Worm (Caenorhabditis elegans) whole organism, L4/young adult: ENCODE results near the gene C52B9.4.

ENCODE experiments used
- W03F9.2 ChIP-seq: fragments of 150-350 bp; optimal IDR thresholded peaks from 2 replicates; lab custom pipeline; 2014; ENCODE audit warnings: missing biosample characterization, missing genetic modification characterization
- dao-5 ChIP-seq: sonication (generic microtip); optimal IDR thresholded peaks from 2 replicates; lab custom pipeline; 2016; ENCODE audit warnings: missing genotype, missing genetic modification characterization, moderate library complexity, missing compliant biosample characterization
- him-1 ChIP-seq: sonication (generic microtip); optimal IDR thresholded peaks from 2 replicates; lab custom pipeline; 2016; ENCODE audit warnings: missing genotype, missing genetic modification reagents, missing genetic modification characterization, missing compliant biosample characterization

- TF ChIP-seq W03F9.2 (tag; lab: Kevin White, UChicago) (no peak), dao-5 (tag; lab: Kevin White, UChicago) (no peak), him-1 (tag; lab: Kevin White, UChicago) (no peak)
These were observed 14.2 kb upstream of the C52B9.4 start for ce11 chrX:4246237-4246697.
